Fruit fly (Drosophila melanogaster): ENCODE data around the gene disco-r.

- TF ChIP-seq usp (GFP tag; optimal IDR thresholded peaks at IDR 0.05) (no peak), Jra (GFP tag; optimal IDR thresholded peaks at IDR 0.05) (no peak), brk (GFP tag; optimal IDR thresholded peaks at IDR 0.05) (no peak), Sp1 (GFP tag; optimal IDR thresholded peaks at IDR 0.05) (no peak)
These were observed 45.0 kb upstream of the disco-r start for dm6 chrX:16193814-16194213.
